Worm (Caenorhabditis elegans) whole organism, late embryonic: Measurements from ENCODE around the gene T27E4.1.

Experiments
- C08G9.2 ChIP-seq: sonication (generic microtip); optimal IDR thresholded peaks from 2 replicates; lab custom pipeline; 2016; ENCODE audit warnings: mild to moderate bottlenecking, missing genetic modification characterization, moderate library complexity, missing compliant biosample characterization
- C38D4.7 ChIP-seq: fragments of 200-800 bp; sonication (Bioruptor generic); optimal IDR thresholded peaks from 2 replicates; lab custom pipeline; 2018; ENCODE audit warnings: mild to moderate bottlenecking, missing genetic modification characterization, moderate library complexity, missing compliant biosample characterization
- F13H6.1 ChIP-seq: sonication (generic microtip); optimal IDR thresholded peaks from 2 replicates; lab custom pipeline; 2016; ENCODE audit warnings: missing genetic modification characterization, missing compliant biosample characterization
- K02D7.2 ChIP-seq: sonication (generic microtip); optimal IDR thresholded peaks from 2 replicates; lab custom pipeline; 2017; ENCODE audit warnings: mild to moderate bottlenecking, missing genetic modification characterization, missing compliant biosample characterization
- T23F11.4 ChIP-seq: fragments of 200-800 bp; sonication (Bioruptor generic); optimal IDR thresholded peaks from 2 replicates; lab custom pipeline; 2018; ENCODE audit warnings: mild to moderate bottlenecking, missing genetic modification characterization, missing compliant biosample characterization
- Y22D7AL.16 ChIP-seq: sonication (generic microtip); optimal IDR thresholded peaks from 2 replicates; lab custom pipeline; 2016; ENCODE audit warnings: missing genetic modification characterization, missing compliant biosample characterization
- ahr-1 ChIP-seq: sonication (generic microtip); optimal IDR thresholded peaks from 2 replicates; lab custom pipeline; 2016; ENCODE audit warnings: missing genetic modification characterization, missing compliant biosample characterization
- ama-1 ChIP-seq: fragments of 150-350 bp; optimal IDR thresholded peaks from 2 replicates; lab custom pipeline; 2014
- ceh-14 ChIP-seq: sonication (generic microtip); optimal IDR thresholded peaks from 2 replicates; lab custom pipeline; 2016; ENCODE audit warnings: missing genotype, missing genetic modification characterization, missing compliant biosample characterization
- ceh-2 ChIP-seq: sonication (generic microtip); optimal IDR thresholded peaks from 2 replicates; lab custom pipeline; 2016; ENCODE audit warnings: missing genotype, missing genetic modification characterization, missing compliant biosample characterization
- ceh-22 ChIP-seq: sonication (generic microtip); optimal IDR thresholded peaks from 2 replicates; lab custom pipeline; 2017; ENCODE audit warnings: missing biosample characterization, missing genetic modification characterization
- ceh-30 ChIP-seq: fragments of 150-350 bp; optimal IDR thresholded peaks from 2 replicates; lab custom pipeline; 2014; ENCODE audit warnings: missing biosample characterization, missing genetic modification characterization
- ceh-31 ChIP-seq: sonication (generic microtip); optimal IDR thresholded peaks from 2 replicates; lab custom pipeline; 2016; ENCODE audit warnings: missing genetic modification characterization, missing compliant biosample characterization
- ceh-34 ChIP-seq: sonication (generic microtip); optimal IDR thresholded peaks from 2 replicates; lab custom pipeline; 2016; ENCODE audit warnings: mild to moderate bottlenecking, missing genetic modification characterization, missing compliant biosample characterization
- ceh-45 ChIP-seq: fragments of 200-800 bp; sonication (Bioruptor generic); IDR thresholded peaks from 2 replicates; pipeline ENCODE4 v1.3.6; 2022; ENCODE audit warnings: missing genetic modification reagents, missing genetic modification characterization, missing compliant biosample characterization
- ceh-48 ChIP-seq: sonication (generic microtip); optimal IDR thresholded peaks from 2 replicates; lab custom pipeline; 2016; ENCODE audit warnings: missing genetic modification characterization, inconsistent platforms, missing compliant biosample characterization
- ceh-9 ChIP-seq: sonication (generic microtip); optimal IDR thresholded peaks from 2 replicates; lab custom pipeline; 2016; ENCODE audit warnings: mild to moderate bottlenecking, missing genetic modification characterization, inconsistent platforms, missing compliant biosample characterization
- dmd-4 ChIP-seq: sonication (generic microtip); optimal IDR thresholded peaks from 2 replicates; lab custom pipeline; 2016; ENCODE audit warnings: borderline replicate concordance, missing genetic modification characterization, missing compliant biosample characterization
- dve-1 ChIP-seq: sonication (generic microtip); optimal IDR thresholded peaks from 2 replicates; lab custom pipeline; 2017; ENCODE audit warnings: antibody characterized with exemption, mild to moderate bottlenecking, missing genetic modification characterization, missing compliant biosample characterization
- elt-2 ChIP-seq: sonication (generic microtip); optimal IDR thresholded peaks from 2 replicates; lab custom pipeline; 2016; ENCODE audit warnings: missing genetic modification reagents, missing genetic modification characterization, missing compliant biosample characterization
- eyg-1 ChIP-seq: sonication (generic microtip); optimal IDR thresholded peaks from 2 replicates; lab custom pipeline; 2016; ENCODE audit warnings: missing genotype, missing genetic modification characterization, missing compliant biosample characterization
- fax-1 ChIP-seq: sonication (generic microtip); optimal IDR thresholded peaks from 2 replicates; lab custom pipeline; 2016; ENCODE audit warnings: missing genotype, missing genetic modification characterization, missing compliant biosample characterization
- fkh-10 ChIP-seq: fragments of 150-350 bp; optimal IDR thresholded peaks from 2 replicates; lab custom pipeline; 2014; ENCODE audit warnings: missing biosample characterization, missing genetic modification reagents, missing genetic modification characterization
- fkh-6 ChIP-seq: sonication (generic microtip); optimal IDR thresholded peaks from 2 replicates; lab custom pipeline; 2016; ENCODE audit warnings: missing genetic modification characterization, missing compliant biosample characterization
- gmeb-2 ChIP-seq: sonication (generic microtip); optimal IDR thresholded peaks from 2 replicates; lab custom pipeline; 2016; ENCODE audit warnings: missing genetic modification characterization, inconsistent platforms, missing compliant biosample characterization
- hlh-13 ChIP-seq: fragments of 200-800 bp; sonication (Bioruptor generic); optimal IDR thresholded peaks from 2 replicates; lab custom pipeline; 2018; ENCODE audit warnings: mild to moderate bottlenecking, missing genetic modification characterization, missing compliant biosample characterization
- hlh-15 ChIP-seq: sonication (generic microtip); optimal IDR thresholded peaks from 2 replicates; lab custom pipeline; 2016; ENCODE audit warnings: missing genetic modification characterization, missing compliant biosample characterization
- hlh-30 ChIP-seq: sonication (generic microtip); optimal IDR thresholded peaks from 2 replicates; lab custom pipeline; 2017; ENCODE audit warnings: antibody characterized with exemption, missing genetic modification characterization, missing compliant biosample characterization; ENCODE audit not compliant: insufficient read depth
- lin-11 ChIP-seq: fragments of 200-800 bp; sonication (Bioruptor generic); optimal IDR thresholded peaks from 2 replicates; lab custom pipeline; 2018; ENCODE audit warnings: mild to moderate bottlenecking, missing genetic modification characterization, missing compliant biosample characterization
- madf-2 ChIP-seq: sonication (generic microtip); optimal IDR thresholded peaks from 2 replicates; lab custom pipeline; 2017; ENCODE audit warnings: missing genetic modification characterization, missing compliant biosample characterization
- mec-3 ChIP-seq: sonication (generic microtip); optimal IDR thresholded peaks from 2 replicates; lab custom pipeline; 2016; ENCODE audit warnings: borderline replicate concordance, missing genetic modification characterization, missing compliant biosample characterization
- nfya-1 ChIP-seq: sonication (generic microtip); optimal IDR thresholded peaks from 2 replicates; lab custom pipeline; 2017; ENCODE audit warnings: missing genetic modification characterization, mild to moderate bottlenecking, missing compliant biosample characterization, antibody characterized with exemption, moderate library complexity
- nhr-232 ChIP-seq: sonication (generic microtip); optimal IDR thresholded peaks from 2 replicates; lab custom pipeline; 2016; ENCODE audit warnings: missing genetic modification characterization, missing compliant biosample characterization
- npax-4 ChIP-seq: sonication (generic microtip); optimal IDR thresholded peaks from 2 replicates; lab custom pipeline; 2016; ENCODE audit warnings: missing genetic modification characterization, missing compliant biosample characterization
- pag-3 ChIP-seq: sonication (generic microtip); optimal IDR thresholded peaks from 2 replicates; lab custom pipeline; 2016; ENCODE audit warnings: missing compliant biosample characterization, missing genetic modification characterization, borderline replicate concordance
- pat-9 ChIP-seq: fragments of 200-800 bp; sonication (Bioruptor generic); optimal IDR thresholded peaks from 2 replicates; lab custom pipeline; 2018; ENCODE audit warnings: mild to moderate bottlenecking, missing genetic modification characterization, moderate library complexity, missing compliant biosample characterization
- pax-1 ChIP-seq: fragments of 150-350 bp; optimal IDR thresholded peaks from 2 replicates; lab custom pipeline; 2014; ENCODE audit warnings: missing biosample characterization, missing genetic modification characterization
- rnt-1 ChIP-seq: sonication (generic microtip); optimal IDR thresholded peaks from 2 replicates; lab custom pipeline; 2016; ENCODE audit warnings: missing genetic modification characterization, missing compliant biosample characterization
- sox-2 ChIP-seq: fragments of 200-800 bp; sonication (Bioruptor generic); IDR thresholded peaks from 2 replicates; pipeline ENCODE4 v1.3.6; 2022; ENCODE audit warnings: missing genetic modification reagents, missing genetic modification characterization, missing compliant biosample characterization
- sox-4 ChIP-seq: sonication (generic microtip); optimal IDR thresholded peaks from 2 replicates; lab custom pipeline; 2017; ENCODE audit warnings: mild to moderate bottlenecking, missing genetic modification characterization, inconsistent platforms, missing compliant biosample characterization
- tbx-2 ChIP-seq: sonication (generic microtip); optimal IDR thresholded peaks from 2 replicates; lab custom pipeline; 2016; ENCODE audit warnings: missing genetic modification characterization, missing compliant biosample characterization
- tbx-7 ChIP-seq: sonication (generic microtip); optimal IDR thresholded peaks from 2 replicates; lab custom pipeline; 2016; ENCODE audit warnings: missing genotype, missing genetic modification characterization, missing compliant biosample characterization
- ttx-3 ChIP-seq: sonication (generic microtip); optimal IDR thresholded peaks from 2 replicates; lab custom pipeline; 2016; ENCODE audit warnings: missing genetic modification reagents, missing genetic modification characterization, missing compliant biosample characterization
- unc-3 ChIP-seq, 2 experiments: fragments of 200-800 bp in 1 of 2; sonication (Bioruptor generic) in 1 of 2; sonication (generic microtip) in 1 of 2; conservative IDR thresholded peaks in 1 of 2; optimal IDR thresholded peaks in 1 of 2; 2 replicates each; pipeline versions ENCODE4 v1.3.6 to Lab custom; 2016 to 2022; ENCODE audit warnings: missing compliant biosample characterization in 2 of 2, missing genetic modification characterization in 2 of 2, missing genetic modification reagents in 1 of 2
- unc-42 ChIP-seq: sonication (generic microtip); optimal IDR thresholded peaks from 2 replicates; lab custom pipeline; 2016; ENCODE audit warnings: missing genotype, missing genetic modification characterization, missing compliant biosample characterization
- unc-55 ChIP-seq: sonication (generic microtip); optimal IDR thresholded peaks from 2 replicates; lab custom pipeline; 2017; ENCODE audit warnings: missing biosample characterization, missing genetic modification reagents, missing genetic modification characterization
- zip-5 ChIP-seq: sonication (generic microtip); optimal IDR thresholded peaks from 2 replicates; lab custom pipeline; 2016; ENCODE audit warnings: missing genetic modification characterization, missing compliant biosample characterization
- ztf-16 ChIP-seq: sonication (generic microtip); optimal IDR thresholded peaks from 2 replicates; lab custom pipeline; 2017; ENCODE audit warnings: missing genetic modification characterization, missing compliant biosample characterization

The T27E4.1 gene

ce11 chrV:9084252-9084651 is 7.9 kb upstream of the T27E4.1 start:
- no peak for TF ChIP-seq unc-55 (GFP tag; lab: Kevin White, UChicago)
- TF ChIP-seq, all 69 proteins: peak for 0

- TF ChIP-seq fax-1 (no peak), K02D7.2 (tag; lab: Kevin White, UChicago) (no peak), ceh-9 (no peak), Y22D7AL.16 (tag; lab: Kevin White, UChicago) (no peak), hlh-30 (no peak), C08G9.2 (no peak), dve-1 (no peak), ztf-16 (tag; lab: Kevin White, UChicago) (no peak), ceh-2 (tag; lab: Kevin White, UChicago) (no peak), lin-11 (tag; lab: Kevin White, UChicago) (no peak), pat-9 (tag; lab: Kevin White, UChicago) (no peak), eyg-1 (no peak), ceh-31 (tag; lab: Kevin White, UChicago) (no peak), tbx-7 (tag; lab: Kevin White, UChicago) (no peak)
Observed at ce11 chrV:9085845-9086244, 6.3 kb upstream of the T27E4.1 start.

DNA sequence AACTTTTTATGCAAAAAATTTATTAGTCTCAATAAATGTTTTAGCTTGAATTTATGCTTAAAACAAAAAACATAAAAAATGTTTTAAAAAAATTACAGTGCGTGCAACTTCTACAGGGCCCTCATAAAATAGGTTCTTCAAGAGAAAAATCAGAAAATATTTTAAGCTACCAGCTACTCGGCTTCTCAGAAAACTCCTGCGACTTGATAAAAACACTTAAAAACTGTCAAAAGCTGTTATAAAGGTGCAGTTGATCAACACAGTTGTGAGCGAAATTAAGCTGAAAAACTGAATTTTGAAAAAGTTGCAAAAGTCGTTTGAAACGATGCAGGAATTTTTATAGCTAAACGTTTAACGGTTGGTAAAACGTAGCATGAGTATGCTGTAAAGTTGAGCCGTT is 3.4 kb upstream of the T27E4.1 start:
- TF ChIP-seq F13H6.1 (tag; lab: Kevin White, UChicago) (no peak), ahr-1 (tag; lab: Kevin White, UChicago) (no peak), hlh-15 (tag; lab: Kevin White, UChicago) (no peak), ceh-14 (no peak), fkh-10 (no peak), lin-11 (tag; lab: Kevin White, UChicago) (no peak), C38D4.7 (no peak), mec-3 (tag; lab: Kevin White, UChicago) (no peak), hlh-13 (GFP tag; lab: Kevin White, UChicago) (no peak), hlh-30 (no peak), ceh-31 (tag; lab: Kevin White, UChicago) (no peak), unc-42 (tag; lab: Kevin White, UChicago) (no peak), pat-9 (tag; lab: Kevin White, UChicago) (no peak), pag-3 (tag; lab: Kevin White, UChicago) (no peak), tbx-2 (tag; lab: Kevin White, UChicago) (no peak), dve-1 (no peak), sox-4 (no peak), gmeb-2 (peak; percentile 13), npax-4 (tag; lab: Kevin White, UChicago) (no peak), zip-5 (tag; lab: Kevin White, UChicago) (no peak), ceh-30 (tag; lab: Kevin White, UChicago) (peak; percentile 97), C08G9.2 (no peak), unc-3 (GFP tag; conservative IDR thresholded peaks at IDR 0.05; lab: Robert Waterston, UW) (no peak), unc-3 (tag; optimal IDR thresholded peaks at IDR 0.05; lab: Kevin White, UChicago) (no peak), nhr-232 (tag; lab: Kevin White, UChicago) (no peak), tbx-7 (tag; lab: Kevin White, UChicago) (no peak), ceh-34 (tag; lab: Kevin White, UChicago) (no peak), sox-2 (GFP tag; lab: Robert Waterston, UW) (no peak), pax-1 (tag; lab: Kevin White, UChicago) (no peak), nfya-1 (tag; lab: Kevin White, UChicago) (no peak), madf-2 (tag; lab: Kevin White, UChicago) (no peak), fkh-6 (tag; lab: Kevin White, UChicago) (no peak), fax-1 (no peak), ama-1 (lab: Kevin White, UChicago) (peak; percentile 69), elt-2 (no peak), ceh-45 (GFP tag; lab: Robert Waterston, UW) (no peak), ceh-48 (no peak), ttx-3 (tag; lab: Kevin White, UChicago) (no peak), ceh-22 (tag; lab: Kevin White, UChicago) (no peak), rnt-1 (tag; lab: Kevin White, UChicago) (peak; percentile 14), dmd-4 (tag; lab: Kevin White, UChicago) (no peak), ztf-16 (tag; lab: Kevin White, UChicago) (no peak), ceh-9 (no peak), T23F11.4 (GFP tag; lab: Kevin White, UChicago) (peak; percentile 59)
